Fruit fly (Drosophila melanogaster): ENCODE measurements around the gene Pdss2.
A peak's percentile ranks its signal among the peaks of the same experiment; 100 is the strongest.

Pdss2 gene

DNA sequence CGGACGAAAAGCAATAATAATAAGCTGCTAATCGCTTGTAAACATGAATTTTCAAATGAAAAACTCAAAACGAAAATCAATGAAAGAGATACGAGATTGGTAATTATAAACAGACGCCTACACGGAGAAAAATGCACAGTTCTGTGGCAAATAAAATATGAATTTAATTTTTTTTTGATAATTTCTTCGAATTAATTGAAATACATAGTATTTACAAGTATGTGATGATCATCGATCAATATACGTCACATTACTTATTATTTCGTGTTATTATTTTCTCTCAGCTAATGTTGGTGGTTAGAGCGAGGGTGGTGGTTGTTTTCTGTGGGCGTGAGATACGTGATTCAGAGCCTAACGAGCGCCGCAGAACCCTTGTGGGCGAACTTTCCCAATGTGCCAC is 26.0 kb downstream of the Pdss2 start (continued):
- peak; percentile 63 for TF ChIP-seq nerfin-1 (tag; optimal IDR thresholded peaks at IDR 0.05)
- TF ChIP-seq CG7372 (GFP tag; IDR thresholded peaks at IDR 0.05) = peak; percentile 53; the same call in 1 of the 2 replicates
- TF ChIP-seq CG30431 (GFP tag; optimal IDR thresholded peaks at IDR 0.05) = no peak
- TF ChIP-seq CG3847 (GFP tag; IDR thresholded peaks at IDR 0.05) = peak; percentile 37
- peak; percentile 30 for TF ChIP-seq sug (tag; optimal IDR thresholded peaks at IDR 0.05)
- TF ChIP-seq fd96Cb (tag; optimal IDR thresholded peaks at IDR 0.05) = peak; percentile 69
- no peak for TF ChIP-seq CG8478 (optimal IDR thresholded peaks at IDR 0.05)
- peak; percentile 11 for TF ChIP-seq CG7745 (tag; optimal IDR thresholded peaks at IDR 0.05)
- peak; percentile 74 for TF ChIP-seq grau (tag; optimal IDR thresholded peaks at IDR 0.05)
- no peak for TF ChIP-seq hth (optimal IDR thresholded peaks at IDR 0.05)
- peak; percentile 87 for TF ChIP-seq sr (GFP tag; IDR thresholded peaks at IDR 0.05)
- TF ChIP-seq unpg (GFP tag; optimal IDR thresholded peaks at IDR 0.05) = peak; percentile 85
- TF ChIP-seq CG43689 (GFP tag; IDR thresholded peaks at IDR 0.05) = peak; percentile 60
- TF ChIP-seq CG1233 (GFP tag; optimal IDR thresholded peaks at IDR 0.05) = peak; percentile 52
- peak; percentile 58 for TF ChIP-seq ewg (GFP tag; optimal IDR thresholded peaks at IDR 0.05)
- no peak for TF ChIP-seq jumu (GFP tag; optimal IDR thresholded peaks at IDR 0.05)
- TF ChIP-seq chif (GFP tag; optimal IDR thresholded peaks at IDR 0.05) = peak; percentile 61 to 70
- peak; percentile 35; the same call in 1 of the 2 replicates for TF ChIP-seq Taf1 (GFP tag; IDR thresholded peaks at IDR 0.05)
- TF ChIP-seq Camta (GFP tag; optimal IDR thresholded peaks at IDR 0.05) = peak; percentile 65
- TF ChIP-seq gfzf (GFP tag; optimal IDR thresholded peaks at IDR 0.05) = no peak
- TF ChIP-seq nau (GFP tag; optimal IDR thresholded peaks at IDR 0.05) = peak; percentile 78
- TF ChIP-seq hbn (GFP tag; IDR thresholded peaks at IDR 0.05; ENCODE audit: partially characterized antibody) = no peak
- TF ChIP-seq ab (GFP tag; optimal IDR thresholded peaks at IDR 0.05) = no peak
- TF ChIP-seq Hey (tag; optimal IDR thresholded peaks at IDR 0.05) = no peak
- no peak for TF ChIP-seq BEAF-32 (GFP tag; optimal IDR thresholded peaks at IDR 0.05)
- TF ChIP-seq CG18764 (GFP tag; optimal IDR thresholded peaks at IDR 0.05) = peak; percentile 62
- peak; percentile 44 for TF ChIP-seq scrt (GFP tag; optimal IDR thresholded peaks at IDR 0.05)
- TF ChIP-seq D19A (tag; optimal IDR thresholded peaks at IDR 0.05) = peak; percentile 70
- no peak for TF ChIP-seq z (GFP tag; IDR thresholded peaks at IDR 0.05)
- peak; percentile 51 for TF ChIP-seq bab2 (GFP tag; optimal IDR thresholded peaks at IDR 0.05)
- no peak for TF ChIP-seq pnt (GFP tag; optimal IDR thresholded peaks at IDR 0.05)
- peak; percentile 63; the same call in 2 of the 3 replicates for TF ChIP-seq Aef1 (GFP tag; IDR thresholded peaks at IDR 0.05)
- no peak for TF ChIP-seq toy (GFP tag; IDR thresholded peaks at IDR 0.05)
- peak; percentile 77 for TF ChIP-seq Dek (tag; optimal IDR thresholded peaks at IDR 0.05)
- TF ChIP-seq C15 (GFP tag; IDR thresholded peaks at IDR 0.05) = no peak
- no peak for TF ChIP-seq trh (GFP tag; optimal IDR thresholded peaks at IDR 0.05)
- TF ChIP-seq Neu2 (GFP tag; optimal IDR thresholded peaks at IDR 0.05; ENCODE audit: borderline replicate concordance) = no peak
- peak; percentile 1 for TF ChIP-seq repo (GFP tag; optimal IDR thresholded peaks at IDR 0.05)
- TF ChIP-seq gcm2 (GFP tag; optimal IDR thresholded peaks at IDR 0.05) = peak; percentile 31
- TF ChIP-seq HLH3B (GFP tag; IDR thresholded peaks at IDR 0.05) = peak; percentile 85
- TF ChIP-seq CG1602 (GFP tag; optimal IDR thresholded peaks at IDR 0.05) = peak; percentile 61
- peak; percentile 47 for TF ChIP-seq Mes4 (GFP tag; optimal IDR thresholded peaks at IDR 0.05)
- TF ChIP-seq HmgZ (tag; optimal IDR thresholded peaks at IDR 0.05) = peak; percentile 39
- TF ChIP-seq MBD-R2 (GFP tag; IDR thresholded peaks at IDR 0.05) = peak; percentile 29; the same call in 1 of the 2 replicates
- peak; percentile 49 for TF ChIP-seq mam (GFP tag; optimal IDR thresholded peaks at IDR 0.05)
- no peak for TF ChIP-seq Kr (GFP tag; optimal IDR thresholded peaks at IDR 0.05)
- TF ChIP-seq Atf-2 (GFP tag; optimal IDR thresholded peaks at IDR 0.05) = peak; percentile 58
- peak; percentile 61 for TF ChIP-seq bcd (GFP tag; optimal IDR thresholded peaks at IDR 0.05)
- no peak for TF ChIP-seq CG9797 (GFP tag; optimal IDR thresholded peaks at IDR 0.05)
- peak; percentile 33; the same call in 1 of the 3 replicates for TF ChIP-seq CG11456 (GFP tag; IDR thresholded peaks at IDR 0.05)
- peak; percentile 30 for TF ChIP-seq CG10147 (GFP tag; optimal IDR thresholded peaks at IDR 0.05)
- TF ChIP-seq pho (GFP tag; optimal IDR thresholded peaks at IDR 0.05) = peak; percentile 61
